Fruit fly (Drosophila melanogaster) whole organism: Measurements from ENCODE around the gene mal.

Experiments
- CG8478 ChIP-seq: fragments of >200 bp; optimal IDR thresholded peaks from 2 replicates; lab custom pipeline; 2018; ENCODE audit warnings: inconsistent platforms
- pan ChIP-seq: fragments of >200 bp; optimal IDR thresholded peaks from 2 replicates; lab custom pipeline; 2017
- psq ChIP-seq: fragments of >200 bp; optimal IDR thresholded peaks from 2 replicates; lab custom pipeline; 2017
- usp ChIP-seq: fragments of >200 bp; optimal IDR thresholded peaks from 2 replicates; lab custom pipeline; 2017; ENCODE audit warnings: missing biosample characterization, missing genetic modification characterization, mixed read lengths

DNA sequence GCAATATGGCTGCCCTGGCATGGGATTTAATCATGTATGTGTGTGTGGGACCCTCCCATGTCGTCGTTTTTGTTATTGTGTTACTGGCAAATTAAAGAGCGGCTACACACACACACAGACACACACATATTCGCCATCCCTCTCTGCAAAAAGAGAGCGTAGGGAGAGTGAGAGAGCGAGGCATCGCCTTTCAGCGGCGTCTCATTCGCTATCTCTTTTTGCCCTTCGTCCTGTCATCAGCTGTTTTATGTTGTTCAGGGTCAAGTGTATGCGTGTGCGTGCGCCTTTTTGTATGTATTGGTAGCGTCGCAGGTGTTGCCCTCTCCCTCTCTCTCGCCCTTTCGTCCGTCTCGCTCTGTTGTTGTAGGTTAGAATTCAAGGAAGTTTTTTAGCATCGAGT is 7.4 kb downstream of the mal start:
- TF ChIP-seq pan (lab: Kevin White, UChicago): no peak
- no peak for TF ChIP-seq CG8478 (lab: Kevin White, UChicago)
- no peak for TF ChIP-seq psq (lab: Kevin White, UChicago)
- no peak for TF ChIP-seq usp (GFP tag; lab: Kevin White, UChicago)
